Worm (Caenorhabditis elegans): ENCODE data around the gene fce-2.
A peak's percentile ranks its signal among the peaks of the same experiment; 100 is the strongest.
"Not testable (repeated sequence)": the region's sequence is repeated elsewhere in the genome, so short reads cannot be mapped to it uniquely, and the experiment has no call there.

fce-2 gene

DNA sequence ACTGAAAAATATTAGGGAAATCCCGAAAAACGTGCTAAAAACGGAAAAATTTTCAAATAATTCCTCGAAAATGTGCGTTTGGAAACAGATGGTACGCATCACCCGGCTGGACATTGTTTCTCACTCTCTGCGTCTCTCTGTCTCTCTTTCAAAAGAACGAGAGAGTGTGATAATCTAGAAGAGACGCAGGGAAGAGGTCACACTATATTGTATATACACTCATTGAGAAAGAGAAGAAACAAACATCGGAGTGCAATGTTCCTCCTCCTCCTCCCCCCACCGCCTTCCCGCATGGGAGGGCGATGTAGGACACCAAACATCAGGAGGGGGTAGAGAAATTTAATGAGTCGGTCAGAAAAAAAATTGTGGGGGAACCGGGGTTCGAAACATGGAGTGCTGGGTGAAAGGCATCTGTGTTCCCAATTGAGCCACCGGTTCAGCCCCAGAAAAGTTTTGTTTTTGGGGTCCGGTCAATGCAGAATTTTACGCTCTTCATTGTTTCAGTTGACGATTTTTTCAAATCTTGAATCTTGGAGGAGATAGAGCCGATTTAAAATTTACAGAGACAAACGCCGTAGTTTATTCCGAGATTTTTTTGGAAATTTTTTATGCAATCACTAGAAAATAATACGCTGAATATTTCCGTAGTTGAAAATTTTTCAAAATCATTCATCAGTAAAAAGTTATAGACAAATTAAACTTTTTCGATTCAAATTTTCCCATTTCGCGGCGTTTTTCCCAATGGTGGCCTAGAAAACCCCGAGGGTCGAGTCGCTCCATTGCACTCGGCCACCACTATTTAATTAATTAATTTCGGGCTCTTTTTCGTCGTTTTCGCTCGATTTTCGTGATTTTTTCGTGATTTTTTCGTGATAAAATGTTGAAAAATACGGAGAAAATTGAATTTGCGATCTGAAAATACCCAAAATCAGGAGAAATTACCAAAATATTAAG is 595 bp upstream of the fce-2 start (continued):
- peak; percentile 88 for TF ChIP-seq lir-3 (tag; optimal IDR thresholded peaks at IDR 0.05; ENCODE audit: poor library complexity)
- TF ChIP-seq pag-3 (tag; optimal IDR thresholded peaks at IDR 0.05; ENCODE audit: borderline replicate concordance, insufficient read depth) = no peak
- peak; percentile 88 for TF ChIP-seq ceh-90 (tag; optimal IDR thresholded peaks at IDR 0.05)
- peak; percentile 12 for TF ChIP-seq Y116A8C.19 (tag; optimal IDR thresholded peaks at IDR 0.05; ENCODE audit: borderline replicate concordance)
- no peak for TF ChIP-seq aha-1 (tag; optimal IDR thresholded peaks at IDR 0.05)
- peak; percentile 83 for TF ChIP-seq irx-1 (tag; optimal IDR thresholded peaks at IDR 0.05)
- no peak for TF ChIP-seq ets-5 (GFP tag; IDR thresholded peaks at IDR 0.05)
- no peak for TF ChIP-seq unc-62 (GFP tag; optimal IDR thresholded peaks at IDR 0.05)
- TF ChIP-seq sup-37 (GFP tag; optimal IDR thresholded peaks at IDR 0.05) = peak; percentile 2
- peak; percentile 87 for TF ChIP-seq lin-14 (GFP tag; optimal IDR thresholded peaks at IDR 0.05)
- TF ChIP-seq swsn-7 (tag; optimal IDR thresholded peaks at IDR 0.05) = peak; percentile 49
- no peak for TF ChIP-seq sptf-1 (tag; optimal IDR thresholded peaks at IDR 0.05)
- peak; percentile 71 for TF ChIP-seq nhr-47 (tag; optimal IDR thresholded peaks at IDR 0.05)
- peak; percentile 64 for TF ChIP-seq blmp-1 (tag; optimal IDR thresholded peaks at IDR 0.05)
- TF ChIP-seq vab-15 (tag; optimal IDR thresholded peaks at IDR 0.05) = peak; percentile 5
- TF ChIP-seq lin-35 (GFP tag; optimal IDR thresholded peaks at IDR 0.05) = peak; percentile 92
- peak; percentile 64 for TF ChIP-seq xbp-1 (tag; optimal IDR thresholded peaks at IDR 0.05)
- TF ChIP-seq rnt-1 (tag; optimal IDR thresholded peaks at IDR 0.05) = peak; percentile 92
- no peak for TF ChIP-seq hlh-4 (tag; optimal IDR thresholded peaks at IDR 0.05)
- TF ChIP-seq fkh-8 (tag; optimal IDR thresholded peaks at IDR 0.05) = peak; percentile 66
- TF ChIP-seq snu-23 (GFP tag; optimal IDR thresholded peaks at IDR 0.05) = peak; percentile 61
- TF ChIP-seq lin-15B (tag; optimal IDR thresholded peaks at IDR 0.05) = peak; percentile 24
- peak; percentile 43 for TF ChIP-seq pax-3 (tag; optimal IDR thresholded peaks at IDR 0.05)
- TF ChIP-seq ama-1 (optimal IDR thresholded peaks at IDR 0.05) = no peak
- peak; percentile 90 for TF ChIP-seq nhr-85 (tag)
- TF ChIP-seq lin-13 (GFP tag; optimal IDR thresholded peaks at IDR 0.05) = peak; percentile 51
- TF ChIP-seq grh-1 (GFP tag; IDR thresholded peaks at IDR 0.05) = peak; percentile 48
- peak; percentile 40 for TF ChIP-seq skn-1 (tag; optimal IDR thresholded peaks at IDR 0.05)
- TF ChIP-seq ztf-4 (tag; optimal IDR thresholded peaks at IDR 0.05) = no peak
- no peak for TF ChIP-seq unc-30 (tag; optimal IDR thresholded peaks at IDR 0.05)
- no peak for TF ChIP-seq elt-2 (tag; optimal IDR thresholded peaks at IDR 0.05)
- no peak for TF ChIP-seq ces-1 (GFP tag; optimal IDR thresholded peaks at IDR 0.05)
- peak; percentile 91 to 98 for TF ChIP-seq efl-1 (optimal IDR thresholded peaks at IDR 0.05)
- TF ChIP-seq efl-1 (GFP tag; optimal IDR thresholded peaks at IDR 0.05 in 1 of 2) = peak; percentile 91 to 99
- no peak for TF ChIP-seq nhr-76 (tag; optimal IDR thresholded peaks at IDR 0.05)
- peak; percentile 57 for TF ChIP-seq nhr-19 (GFP tag; conservative IDR thresholded peaks at IDR 0.05)
- TF ChIP-seq egl-27 (tag; optimal IDR thresholded peaks at IDR 0.05) = no peak
- TF ChIP-seq isw-1 (GFP tag; IDR thresholded peaks at IDR 0.05) = peak; percentile 50
- peak; percentile 64 for TF ChIP-seq nhr-90 (tag; optimal IDR thresholded peaks at IDR 0.05; ENCODE audit: poor library complexity)
- no peak for TF ChIP-seq nhr-12 (tag; optimal IDR thresholded peaks at IDR 0.05)
- no peak for TF ChIP-seq ceh-63 (GFP tag; optimal IDR thresholded peaks at IDR 0.05)
- TF ChIP-seq nhr-20 (tag; optimal IDR thresholded peaks at IDR 0.05) = peak; percentile 90

- TF ChIP-seq dpl-1 (GFP tag; optimal IDR thresholded peaks at IDR 0.05) (peak in 2 of 3 experiments; percentile 5 to 23), efl-1 (optimal IDR thresholded peaks at IDR 0.05) (peak; percentile 22 to 44), lin-35 (GFP tag; optimal IDR thresholded peaks at IDR 0.05) (peak in 1 of 2 experiments; percentile 38), F16B12.6 (tag; optimal IDR thresholded peaks at IDR 0.05) (peak; percentile 72)
- TF ChIP-seq efl-1 (GFP tag; optimal IDR thresholded peaks at IDR 0.05 in 1 of 2) = not testable (repeated sequence)
These were observed 6.3 kb downstream of the fce-2 start for ce11 chrV:20431390-20431789.
